Fruit fly (Drosophila melanogaster): Measurements from ENCODE around the gene ncd.

The ncd gene

DNA sequence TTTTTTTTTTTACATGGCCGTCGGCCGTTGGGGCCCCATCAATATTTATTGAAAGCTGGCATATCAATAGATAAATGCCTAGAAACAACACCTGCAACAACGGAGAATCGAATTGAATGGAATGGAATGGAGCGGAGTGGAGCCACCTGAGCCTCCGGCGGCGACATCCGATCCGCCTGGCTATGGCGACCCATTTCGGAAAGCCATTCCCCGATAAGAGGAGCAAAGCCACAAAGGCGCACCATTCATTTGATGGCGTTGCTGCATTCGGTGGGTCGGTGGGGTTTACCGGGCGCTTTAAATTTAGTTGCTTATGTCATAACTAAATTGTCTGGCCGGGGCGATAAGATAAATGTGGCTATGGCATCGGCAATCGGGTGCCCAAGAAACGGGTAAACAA lies 25.1 kb downstream of the ncd start (continued):
- peak; percentile 80 for TF ChIP-seq CG12769 (tag; optimal IDR thresholded peaks at IDR 0.05)
- 0 out of 2 replicates have a peak, but pooled peaks have one; percentile 8 for TF ChIP-seq sob (GFP tag; IDR thresholded peaks at IDR 0.05)
- TF ChIP-seq NFAT (GFP tag; IDR thresholded peaks at IDR 0.05), result 0 out of 2 replicates have a peak, but pooled peaks have one; percentile 11
- 0 out of 2 replicates have a peak, but pooled peaks have one; percentile 24 for TF ChIP-seq Ptx1 (GFP tag; IDR thresholded peaks at IDR 0.05)
- TF ChIP-seq CG8290 (GFP tag; optimal IDR thresholded peaks at IDR 0.05), result no peak
- no peak for TF ChIP-seq CG8290 (tag; optimal IDR thresholded peaks at IDR 0.05)
- TF ChIP-seq sd (tag; optimal IDR thresholded peaks at IDR 0.05), result peak; percentile 10
- peak; percentile 44 for TF ChIP-seq CG6254 (GFP tag; optimal IDR thresholded peaks at IDR 0.05)
- TF ChIP-seq lab (GFP tag; optimal IDR thresholded peaks at IDR 0.05), result peak; percentile 0
- TF ChIP-seq Camta (GFP tag; optimal IDR thresholded peaks at IDR 0.05), result no peak
- TF ChIP-seq CG3995 (GFP tag; optimal IDR thresholded peaks at IDR 0.05), result no peak
- no peak for TF ChIP-seq lmd (GFP tag; IDR thresholded peaks at IDR 0.05)
- peak; percentile 23 for TF ChIP-seq twi (tag; optimal IDR thresholded peaks at IDR 0.05)
- peak; percentile 24 for TF ChIP-seq kni (GFP tag; optimal IDR thresholded peaks at IDR 0.05)
- TF ChIP-seq CG2678 (tag; optimal IDR thresholded peaks at IDR 0.05), result no peak

DNA sequence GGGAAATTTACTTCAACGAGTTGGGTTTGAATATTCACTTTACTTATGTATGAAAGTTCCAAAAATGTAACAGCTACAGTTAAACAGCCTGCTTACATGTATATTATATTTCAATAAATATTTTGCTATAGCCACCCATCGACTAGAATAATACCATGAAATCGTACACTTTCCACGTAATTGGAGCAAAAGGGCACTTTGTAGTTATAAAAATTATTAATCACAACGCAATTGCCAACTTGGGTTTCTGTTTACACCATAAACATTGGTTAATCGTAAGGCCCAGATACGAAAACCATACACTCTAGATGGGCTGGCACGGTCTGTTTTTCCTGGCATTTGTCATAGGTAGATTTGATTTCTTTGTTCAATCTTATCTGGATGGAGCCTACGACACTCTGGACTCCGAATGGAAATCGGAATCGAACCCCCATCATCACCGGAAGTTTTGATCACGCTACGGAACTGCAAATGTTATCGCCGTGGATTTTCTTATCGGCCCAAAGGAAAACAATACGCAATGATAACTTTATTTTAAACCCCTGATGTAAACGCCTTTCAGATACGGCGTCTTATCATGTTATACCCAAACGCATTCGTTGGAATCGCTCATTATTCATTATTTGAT lies 26.4 kb downstream of the ncd start, which contains the start of gene fig:
TSS of gene fig (minus strand) at position 51 of the 628 bp plus-strand sequence.
- TF ChIP-seq caup (GFP tag; optimal IDR thresholded peaks at IDR 0.05; ENCODE audit: severe bottlenecking) (no peak), HmgZ (tag; optimal IDR thresholded peaks at IDR 0.05) (peak; percentile 4), CG10543 (GFP tag; optimal IDR thresholded peaks at IDR 0.05) (peak; percentile 19), grn (GFP tag; optimal IDR thresholded peaks at IDR 0.05) (peak; percentile 86), CG18619 (GFP tag; optimal IDR thresholded peaks at IDR 0.05) (no peak), CG12744 (GFP tag; optimal IDR thresholded peaks at IDR 0.05) (no peak), exex (tag; optimal IDR thresholded peaks at IDR 0.05) (peak; percentile 78), Pdp1 (GFP tag; optimal IDR thresholded peaks at IDR 0.05) (peak in 1 of 2 experiments; percentile 42), seq (GFP tag; IDR thresholded peaks at IDR 0.05) (no peak), sens-2 (GFP tag; IDR thresholded peaks at IDR 0.05) (0 out of 2 replicates have a peak, but pooled peaks have one; percentile 6), Hmr (GFP tag; optimal IDR thresholded peaks at IDR 0.05) (peak; percentile 4), sug (tag; optimal IDR thresholded peaks at IDR 0.05) (peak; percentile 86), prd (optimal IDR thresholded peaks at IDR 0.05) (no peak), prd (GFP tag; IDR thresholded peaks at IDR 0.05) (no peak), Bgb (GFP tag; IDR thresholded peaks at IDR 0.05; ENCODE audit: partially characterized antibody) (no peak), GATAe (GFP tag; conservative IDR thresholded peaks at IDR 0.05) (0 out of 2 replicates have a peak, but pooled peaks have one; percentile 23), CHES-1-like (GFP tag; optimal IDR thresholded peaks at IDR 0.05) (no peak), CG12769 (tag; optimal IDR thresholded peaks at IDR 0.05) (peak; percentile 46), cwo (GFP tag; optimal IDR thresholded peaks at IDR 0.05) (peak; percentile 26), D19B (GFP tag; optimal IDR thresholded peaks at IDR 0.05) (no peak), tna (GFP tag; IDR thresholded peaks at IDR 0.05; ENCODE audit: partially characterized antibody) (no peak), CG34376 (GFP tag; optimal IDR thresholded peaks at IDR 0.05) (peak; percentile 66), z (GFP tag; IDR thresholded peaks at IDR 0.05) (0 out of 3 replicates have a peak, but pooled peaks have one; percentile 22), sd (tag; optimal IDR thresholded peaks at IDR 0.05) (peak; percentile 18), Med (GFP tag) (peak; percentile 13), mirr (GFP tag; optimal IDR thresholded peaks at IDR 0.05) (peak; percentile 64), fd64A (GFP tag; optimal IDR thresholded peaks at IDR 0.05) (no peak), CG18599 (GFP tag; optimal IDR thresholded peaks at IDR 0.05) (peak; percentile 9), chinmo (GFP tag; IDR thresholded peaks at IDR 0.05; ENCODE audit: partially characterized antibody) (0 out of 4 replicates have a peak, but pooled peaks have one; percentile 9), hb (GFP tag; IDR thresholded peaks at IDR 0.05; ENCODE audit: partially characterized antibody) (no peak), ro (GFP tag; IDR thresholded peaks at IDR 0.05) (no peak), aop (GFP tag; IDR thresholded peaks at IDR 0.05) (0 out of 2 replicates have a peak, but pooled peaks have one; percentile 27), lab (GFP tag; optimal IDR thresholded peaks at IDR 0.05) (peak; percentile 35), CG8290 (GFP tag; optimal IDR thresholded peaks at IDR 0.05) (no peak), CG8290 (tag; optimal IDR thresholded peaks at IDR 0.05) (peak in 1 of 2 experiments; percentile 19), slou (GFP tag; optimal IDR thresholded peaks at IDR 0.05) (no peak), eve (GFP tag; optimal IDR thresholded peaks at IDR 0.05) (peak in 1 of 2 experiments; percentile 19)

All from whole organism, embryonic.